Worm (Caenorhabditis elegans): ENCODE results near the gene chil-26.
"Not testable (repeated sequence)": the region's sequence is repeated elsewhere in the genome, so short reads cannot be mapped to it uniquely, and the experiment has no call there.

chil-26 gene

DNA sequence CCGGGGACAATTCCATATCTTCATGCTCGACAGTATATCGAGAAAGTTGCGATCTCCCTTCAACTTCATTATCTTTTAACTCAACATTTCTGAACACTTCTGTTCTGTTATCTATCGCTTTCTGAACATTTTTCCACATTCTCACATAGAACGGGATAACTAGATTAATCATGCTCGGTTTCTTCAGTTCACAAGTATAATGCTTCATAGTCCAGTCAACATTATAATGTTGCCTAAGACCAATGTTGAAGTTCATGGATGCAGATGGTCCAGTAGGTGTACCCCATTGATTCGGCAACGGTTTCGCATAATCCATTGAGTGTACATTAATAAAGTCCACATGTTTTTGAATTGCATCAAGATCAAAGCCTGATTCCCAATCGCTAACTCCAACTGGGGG, 36.0 kb upstream of the chil-26 start:
- TF ChIP-seq tbx-11 (GFP tag; IDR thresholded peaks at IDR 0.05) (no peak), flt-1 (GFP tag; IDR thresholded peaks at IDR 0.05) (no peak), pes-1 (GFP tag; IDR thresholded peaks at IDR 0.05) (no peak), sea-1 (GFP tag; conservative IDR thresholded peaks at IDR 0.05) (no peak), tbx-37 (GFP tag; conservative IDR thresholded peaks at IDR 0.05) (no peak), hmbx-1 (tag; optimal IDR thresholded peaks at IDR 0.05) (no peak), B0310.2 (tag; optimal IDR thresholded peaks at IDR 0.05) (no peak), tra-4 (tag; optimal IDR thresholded peaks at IDR 0.05) (no peak)

DNA sequence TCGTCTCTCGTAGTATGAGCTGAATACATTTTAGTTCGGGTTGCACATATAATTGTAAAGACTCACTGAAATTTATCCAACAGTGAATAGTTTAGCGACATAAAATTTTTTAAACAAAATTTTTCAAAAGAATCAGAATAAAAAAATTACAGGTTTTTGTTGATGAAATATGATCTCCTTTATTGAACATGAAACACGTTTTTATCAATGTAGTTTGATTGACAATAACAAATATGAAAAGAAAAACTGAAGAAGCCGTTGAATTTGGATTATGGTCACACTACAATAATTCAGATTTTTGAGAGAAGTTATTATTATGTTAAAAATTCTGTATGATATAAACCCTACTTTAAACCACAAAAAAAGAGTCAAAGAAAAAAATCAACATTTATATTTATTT, 34.8 kb upstream of the chil-26 start, which contains the start of gene chil-17:
chil-17 (minus strand) TSS at position 101 of the 400 bp plus-strand sequence.
- no peak for TF ChIP-seq ama-1 (optimal IDR thresholded peaks at IDR 0.05)
- TF ChIP-seq scrt-1 (GFP tag; IDR thresholded peaks at IDR 0.05): no peak
- TF ChIP-seq hnd-1 (tag; optimal IDR thresholded peaks at IDR 0.05): no peak
- TF ChIP-seq B0310.2 (tag; optimal IDR thresholded peaks at IDR 0.05): no peak

DNA sequence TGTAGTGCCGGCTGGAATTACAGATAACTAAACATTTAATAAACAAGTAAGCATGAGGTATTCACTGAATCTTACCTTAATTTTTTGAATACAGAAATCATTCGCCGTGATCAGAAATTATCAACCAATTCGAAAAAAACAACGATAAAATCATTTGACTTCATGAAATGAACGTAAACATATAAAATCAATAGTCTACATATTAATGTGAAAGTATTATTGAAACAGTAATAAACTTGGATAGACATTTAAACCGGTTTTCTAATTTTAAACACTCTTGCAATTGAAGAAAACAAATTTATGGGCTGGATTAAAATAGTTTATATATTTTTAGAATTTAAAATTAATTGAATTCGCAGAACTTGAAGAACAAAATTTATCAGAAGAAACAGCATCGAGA, 33.0 kb upstream of the chil-26 start, which contains the start of gene chil-16:
chil-16 (minus strand) TSS at position 101 of the 400 bp plus-strand sequence.
- no peak for TF ChIP-seq hmbx-1 (tag; optimal IDR thresholded peaks at IDR 0.05)
- TF ChIP-seq F13C5.2 (tag; optimal IDR thresholded peaks at IDR 0.05): no peak

DNA sequence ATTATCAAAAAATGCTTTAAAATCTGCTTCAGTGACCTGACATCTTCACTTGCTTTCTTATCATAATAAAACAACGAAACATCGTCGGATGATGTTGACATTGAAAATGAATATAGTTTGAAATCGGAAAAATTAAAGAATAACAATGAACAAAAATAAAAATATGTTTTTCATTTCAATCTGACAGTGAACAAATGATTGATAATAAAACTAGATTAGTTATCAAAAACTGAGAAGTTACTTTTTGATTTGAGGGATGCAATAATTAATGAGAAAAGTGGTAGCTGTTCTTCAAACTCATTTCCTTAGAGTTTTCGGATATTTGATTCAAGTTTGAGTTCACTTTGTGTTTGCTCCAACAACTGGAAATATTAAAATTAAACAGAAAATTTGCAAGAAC, 31.3 kb upstream of the chil-26 start, which contains the start of gene chil-15:
chil-15 (minus strand) TSS at position 101 of the 400 bp plus-strand sequence.
- TF ChIP-seq B0310.2 (tag; optimal IDR thresholded peaks at IDR 0.05): no peak
- TF ChIP-seq pes-1 (GFP tag; IDR thresholded peaks at IDR 0.05): no peak
- no peak for TF ChIP-seq hnd-1 (tag; optimal IDR thresholded peaks at IDR 0.05)
- no peak for TF ChIP-seq tra-4 (tag; optimal IDR thresholded peaks at IDR 0.05)
- TF ChIP-seq ama-1 (optimal IDR thresholded peaks at IDR 0.05): no peak
- no peak for TF ChIP-seq flt-1 (GFP tag; IDR thresholded peaks at IDR 0.05)
- TF ChIP-seq sea-1 (GFP tag; conservative IDR thresholded peaks at IDR 0.05): no peak
- no peak for TF ChIP-seq tbx-37 (GFP tag; conservative IDR thresholded peaks at IDR 0.05)
- TF ChIP-seq hmg-4 (GFP tag; optimal IDR thresholded peaks at IDR 0.05): no peak
- TF ChIP-seq aly-1 (tag; optimal IDR thresholded peaks at IDR 0.05): no peak
- no peak for TF ChIP-seq F13C5.2 (tag; optimal IDR thresholded peaks at IDR 0.05)
- no peak for TF ChIP-seq tbx-11 (GFP tag; IDR thresholded peaks at IDR 0.05)
- no peak for TF ChIP-seq ceh-13 (GFP tag; optimal IDR thresholded peaks at IDR 0.05)

DNA sequence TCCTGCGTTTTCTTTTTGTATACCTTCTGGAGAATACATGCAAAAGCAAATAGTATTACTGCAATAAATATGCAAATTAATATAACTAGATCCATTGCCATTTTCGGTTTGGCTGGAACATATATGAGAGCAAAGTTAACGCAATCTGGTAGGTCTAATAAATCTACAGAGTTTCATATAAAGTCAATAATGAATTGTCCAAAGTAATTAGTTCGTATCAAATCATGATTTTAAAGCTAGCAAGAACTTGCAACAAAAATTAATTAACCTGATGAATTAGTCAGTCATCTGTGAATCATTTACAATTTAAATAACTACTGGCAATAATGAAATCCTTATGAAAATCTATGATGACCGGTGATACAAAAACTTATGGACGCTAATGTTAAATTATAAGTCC, 29.5 kb upstream of the chil-26 start, which contains the start of gene R09D1.13:
R09D1.13 (minus strand) TSS at position 101 of the 400 bp plus-strand sequence.
- TF ChIP-seq ama-1 (optimal IDR thresholded peaks at IDR 0.05): no peak
- TF ChIP-seq tra-4 (tag; optimal IDR thresholded peaks at IDR 0.05): no peak
- no peak for TF ChIP-seq scrt-1 (GFP tag; IDR thresholded peaks at IDR 0.05)
- TF ChIP-seq pes-1 (GFP tag; IDR thresholded peaks at IDR 0.05): no peak
- no peak for TF ChIP-seq aly-1 (tag; optimal IDR thresholded peaks at IDR 0.05)
- no peak for TF ChIP-seq ets-7 (tag; optimal IDR thresholded peaks at IDR 0.05)
- TF ChIP-seq tbx-37 (GFP tag; conservative IDR thresholded peaks at IDR 0.05): no peak
- no peak for TF ChIP-seq flt-1 (GFP tag; IDR thresholded peaks at IDR 0.05)
- TF ChIP-seq ceh-13 (GFP tag; optimal IDR thresholded peaks at IDR 0.05): no peak
- no peak for TF ChIP-seq tbx-11 (GFP tag; IDR thresholded peaks at IDR 0.05)
- no peak for TF ChIP-seq ceh-36 (tag; optimal IDR thresholded peaks at IDR 0.05)
- TF ChIP-seq hmbx-1 (tag; optimal IDR thresholded peaks at IDR 0.05): no peak
- no peak for TF ChIP-seq sea-1 (GFP tag; conservative IDR thresholded peaks at IDR 0.05)
- TF ChIP-seq B0310.2 (tag; optimal IDR thresholded peaks at IDR 0.05): no peak
- no peak for TF ChIP-seq F13C5.2 (tag; optimal IDR thresholded peaks at IDR 0.05)
- TF ChIP-seq hnd-1 (tag; optimal IDR thresholded peaks at IDR 0.05): no peak
- TF ChIP-seq hmg-4 (GFP tag; optimal IDR thresholded peaks at IDR 0.05): no peak

DNA sequence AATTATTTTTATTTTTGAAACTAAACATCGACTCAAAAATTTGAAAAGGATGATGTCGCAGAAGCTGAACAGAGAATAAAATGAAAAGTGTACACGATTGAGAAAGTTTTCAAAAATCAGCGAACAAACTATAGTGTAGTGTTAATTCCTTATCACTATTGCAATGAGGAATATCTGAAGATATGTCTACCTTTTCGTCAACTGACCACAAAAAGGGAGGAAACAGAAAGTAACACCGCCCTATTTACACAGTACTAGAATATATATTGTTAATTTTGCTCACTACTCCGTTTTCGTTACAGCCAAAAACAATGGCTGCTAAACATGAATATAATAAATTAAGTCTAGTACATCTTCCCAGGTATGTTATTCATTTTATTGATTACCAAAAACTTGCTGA, 26.9 kb upstream of the chil-26 start, which contains the start of gene chil-18:
chil-18 (plus strand) TSS at position 301 of the 400 bp plus-strand sequence.
- TF ChIP-seq tra-4 (tag; optimal IDR thresholded peaks at IDR 0.05) (no peak), tbx-37 (GFP tag; conservative IDR thresholded peaks at IDR 0.05) (no peak), tbx-11 (GFP tag; IDR thresholded peaks at IDR 0.05) (no peak), F13C5.2 (tag; optimal IDR thresholded peaks at IDR 0.05) (no peak), hnd-1 (tag; optimal IDR thresholded peaks at IDR 0.05) (no peak), ama-1 (optimal IDR thresholded peaks at IDR 0.05) (no peak)

DNA sequence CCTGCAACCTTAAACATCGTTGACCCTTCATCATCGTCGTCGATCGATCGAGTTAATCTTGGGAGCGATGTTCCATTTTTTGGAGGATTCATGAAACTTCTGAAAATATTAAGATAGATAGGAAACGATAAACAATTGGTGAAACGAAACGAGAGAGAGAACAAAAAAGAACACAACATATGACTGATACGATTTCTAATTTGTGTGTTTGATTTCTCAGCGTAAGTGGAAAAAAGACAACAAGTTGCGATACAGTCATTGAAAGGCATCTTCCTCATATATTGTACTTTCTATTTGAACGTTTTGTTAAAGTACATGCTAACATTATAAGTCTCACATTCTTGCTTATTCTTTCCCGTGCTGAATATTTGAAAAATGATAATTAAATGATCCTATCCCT, 22.7 kb upstream of the chil-26 start, which contains the start of gene R09D1.12:
R09D1.12 (minus strand) TSS at position 101 of the 400 bp plus-strand sequence.
- not testable (repeated sequence) for TF ChIP-seq tbx-37 (GFP tag; conservative IDR thresholded peaks at IDR 0.05); B0310.2 (tag; optimal IDR thresholded peaks at IDR 0.05); tra-4 (tag; optimal IDR thresholded peaks at IDR 0.05)

DNA sequence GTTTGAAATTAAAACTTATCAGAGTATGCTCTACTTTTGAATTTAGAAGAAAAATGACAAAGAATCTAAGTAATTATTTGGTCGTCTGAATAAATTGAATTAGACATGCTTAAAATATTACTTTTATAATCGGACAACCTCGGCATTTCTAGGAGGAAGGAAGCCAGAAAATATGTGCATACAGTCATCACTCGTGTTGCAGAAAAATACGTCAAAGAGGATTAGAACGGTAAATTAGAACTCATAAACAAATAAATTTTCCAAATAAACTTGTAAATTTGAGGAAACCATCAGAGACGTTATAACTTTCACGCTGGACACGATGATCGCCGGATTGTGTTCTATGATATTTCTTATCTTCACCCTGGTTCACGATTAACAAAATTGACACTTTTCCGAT, 20.6 kb upstream of the chil-26 start, which contains the start of gene chil-19:
chil-19 (minus strand) TSS at position 101 of the 400 bp plus-strand sequence.
- TF ChIP-seq ets-7 (tag; optimal IDR thresholded peaks at IDR 0.05): no peak
- TF ChIP-seq B0310.2 (tag; optimal IDR thresholded peaks at IDR 0.05): no peak
- TF ChIP-seq scrt-1 (GFP tag; IDR thresholded peaks at IDR 0.05): no peak
- TF ChIP-seq ama-1 (optimal IDR thresholded peaks at IDR 0.05): no peak
- no peak for TF ChIP-seq aly-1 (tag; optimal IDR thresholded peaks at IDR 0.05)

DNA sequence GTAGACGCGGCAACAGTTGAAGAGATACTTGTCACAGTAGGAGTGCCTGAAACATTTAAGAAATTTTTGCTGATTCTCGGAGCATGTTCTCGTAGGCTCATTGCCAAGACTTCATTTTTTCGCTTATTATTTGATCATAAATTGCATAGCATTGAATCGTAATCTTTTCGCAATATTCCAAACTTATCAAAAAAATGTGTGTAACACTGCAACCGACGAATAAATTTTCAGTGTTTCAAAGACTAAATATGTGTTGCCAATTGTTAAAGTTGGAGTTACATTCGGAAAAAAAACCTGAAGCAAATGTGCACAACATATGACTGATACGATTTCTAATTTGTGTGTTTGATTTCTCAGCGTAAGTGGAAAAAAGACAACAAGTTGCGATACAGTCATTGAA, 15.4 kb upstream of the chil-26 start, which contains the start of gene R09D1.14:
R09D1.14 (minus strand) TSS at position 101 of the 400 bp plus-strand sequence.
- TF ChIP-seq tbx-37 (GFP tag; conservative IDR thresholded peaks at IDR 0.05); hmg-4 (GFP tag; optimal IDR thresholded peaks at IDR 0.05); pes-1 (GFP tag; IDR thresholded peaks at IDR 0.05): not testable (repeated sequence)
